Fruit fly (Drosophila melanogaster) whole organism, embryonic: ENCODE measurements around the gene drongo.

Source experiments
- Adf1 ChIP-seq: fragments of 200-800 bp; sonication (Bioruptor generic); IDR thresholded peaks from 2 replicates; pipeline ENCODE4 v1.3.6; 2022; ENCODE audit warnings: missing biosample characterization, missing genetic modification characterization
- Asciz ChIP-seq: fragments of 200-800 bp; sonication (Bioruptor generic); optimal IDR thresholded peaks from 2 replicates; lab custom pipeline; 2017; ENCODE audit warnings: missing biosample characterization, mild to moderate bottlenecking, missing genetic modification characterization, missing genetic modification reagents
- BtbVII ChIP-seq: fragments of 200-800 bp; sonication (Bioruptor generic); optimal IDR thresholded peaks from 3 replicates; lab custom pipeline; 2017; ENCODE audit warnings: missing biosample characterization, mild to moderate bottlenecking, missing genetic modification characterization
- C15 ChIP-seq: fragments of 200-800 bp; sonication (Bioruptor generic); IDR thresholded peaks from 3 replicates; pipeline ENCODE4 v1.3.6; 2022; ENCODE audit warnings: missing biosample characterization, missing genetic modification characterization
- CG10565 ChIP-seq: fragments of 200-800 bp; sonication (Bioruptor generic); optimal IDR thresholded peaks from 3 replicates; lab custom pipeline; 2016; ENCODE audit warnings: missing biosample characterization, mild to moderate bottlenecking, missing genetic modification characterization
- CG12071 ChIP-seq: fragments of 200-800 bp; sonication (Bioruptor generic); optimal IDR thresholded peaks from 3 replicates; lab custom pipeline; 2018; ENCODE audit warnings: missing biosample characterization, mild to moderate bottlenecking, missing genetic modification characterization
- CG14441 ChIP-seq: fragments of 200-800 bp; sonication (Bioruptor generic); IDR thresholded peaks from 2 replicates; pipeline ENCODE4 v1.3.6; 2022; ENCODE audit warnings: missing biosample characterization, missing genetic modification characterization
- CG1603 ChIP-seq: fragments of 200-800 bp; sonication (Bioruptor generic); optimal IDR thresholded peaks from 2 replicates; lab custom pipeline; 2019; ENCODE audit warnings: missing biosample characterization, mild to moderate bottlenecking, missing genetic modification characterization, moderate library complexity
- CG17359 ChIP-seq: fragments of 200-800 bp; sonication (Bioruptor generic); optimal IDR thresholded peaks from 3 replicates; lab custom pipeline; 2018; ENCODE audit warnings: missing biosample characterization, mild to moderate bottlenecking, missing genetic modification characterization, moderate library complexity
- CG17829 ChIP-seq: fragments of 200-800 bp; optimal IDR thresholded peaks from 2 replicates; lab custom pipeline; 2019; ENCODE audit warnings: missing biosample characterization, mild to moderate bottlenecking, missing genetic modification characterization, moderate library complexity
- CG18599 ChIP-seq: fragments of 200-800 bp; sonication (Bioruptor generic); optimal IDR thresholded peaks from 3 replicates; lab custom pipeline; 2017; ENCODE audit warnings: missing biosample characterization, missing genetic modification characterization, mild to moderate bottlenecking, moderate library complexity, missing genetic modification reagents
- CG18764 ChIP-seq: fragments of 200-800 bp; sonication (Bioruptor generic); optimal IDR thresholded peaks from 3 replicates; lab custom pipeline; 2016; ENCODE audit warnings: missing biosample characterization, missing genetic modification characterization
- CG2116 ChIP-seq: fragments of 200-800 bp; sonication (Bioruptor generic); optimal IDR thresholded peaks from 3 replicates; lab custom pipeline; 2018; ENCODE audit warnings: missing biosample characterization, mild to moderate bottlenecking, missing genetic modification characterization
- CG2120 ChIP-seq: fragments of 200-800 bp; sonication (Bioruptor generic); optimal IDR thresholded peaks from 3 replicates; lab custom pipeline; 2016; ENCODE audit warnings: missing biosample characterization, missing genetic modification characterization
- CG30020 ChIP-seq: fragments of 200-800 bp; optimal IDR thresholded peaks from 2 replicates; lab custom pipeline; 2019; ENCODE audit warnings: missing biosample characterization, mild to moderate bottlenecking, missing genetic modification characterization, moderate library complexity
- CG34376 ChIP-seq: fragments of 200-800 bp; sonication (Bioruptor generic); optimal IDR thresholded peaks from 2 replicates; lab custom pipeline; 2018; ENCODE audit warnings: missing biosample characterization, mild to moderate bottlenecking, missing genetic modification characterization
- CG34422 ChIP-seq: fragments of 200-800 bp; sonication (Bioruptor generic); IDR thresholded peaks from 3 replicates; pipeline ENCODE4 v1.3.6; 2022; ENCODE audit warnings: missing biosample characterization, missing genetic modification characterization
- CG3838 ChIP-seq: fragments of 200-800 bp; sonication (Bioruptor generic); optimal IDR thresholded peaks from 3 replicates; lab custom pipeline; 2016; ENCODE audit warnings: missing biosample characterization, missing genetic modification characterization
- CG43689 ChIP-seq: fragments of 200-800 bp; sonication (Bioruptor generic); IDR thresholded peaks from 2 replicates; pipeline ENCODE4 v1.3.6; 2022; ENCODE audit warnings: missing biosample characterization, missing genetic modification characterization
- CG6765 ChIP-seq: fragments of 200-800 bp; sonication (Bioruptor generic); optimal IDR thresholded peaks from 3 replicates; lab custom pipeline; 2017; ENCODE audit warnings: missing biosample characterization, mild to moderate bottlenecking, missing genetic modification characterization
- CG7357 ChIP-seq: fragments of 200-800 bp; sonication (Bioruptor generic); IDR thresholded peaks from 3 replicates; pipeline ENCODE4 v1.3.6; 2022; ENCODE audit warnings: missing biosample characterization, missing genetic modification characterization
- CG7556 ChIP-seq: fragments of 200-800 bp; sonication (Bioruptor generic); optimal IDR thresholded peaks from 2 replicates; lab custom pipeline; 2017; ENCODE audit warnings: missing biosample characterization, mild to moderate bottlenecking, missing genetic modification characterization
- CG8290 ChIP-seq, 3 experiments: fragments of 200-800 bp; sonication (Bioruptor generic); optimal IDR thresholded peaks; 2 replicates each; lab custom pipeline; 2016 to 2019; ENCODE audit warnings: missing biosample characterization in 3 of 3, missing genetic modification characterization in 3 of 3, mild to moderate bottlenecking in 2 of 3, moderate library complexity in 1 of 3
- CG8388 ChIP-seq: fragments of 200-800 bp; sonication (Bioruptor generic); optimal IDR thresholded peaks from 2 replicates; lab custom pipeline; 2019; ENCODE audit warnings: missing biosample characterization, mild to moderate bottlenecking, missing genetic modification characterization, moderate library complexity
- CrebB ChIP-seq: fragments of 200-800 bp; sonication (Bioruptor generic); optimal IDR thresholded peaks from 3 replicates; lab custom pipeline; 2018; ENCODE audit warnings: missing biosample characterization, mild to moderate bottlenecking, missing genetic modification characterization
- Dp ChIP-seq: fragments of 200-800 bp; sonication (Bioruptor generic); optimal IDR thresholded peaks from 2 replicates; lab custom pipeline; 2018; ENCODE audit warnings: missing biosample characterization, mild to moderate bottlenecking, missing genetic modification characterization, moderate library complexity
- Eip74EF ChIP-seq, 2 experiments: fragments of 200-800 bp in 1 of 2; fragments of >200 bp in 1 of 2; sonication (Bioruptor generic) in 1 of 2; optimal IDR thresholded peaks; 2 replicates each; lab custom pipeline; 2017 to 2019; ENCODE audit warnings: missing biosample characterization in 2 of 2, missing genetic modification characterization in 2 of 2, mild to moderate bottlenecking in 1 of 2, moderate library complexity in 1 of 2
- Hey ChIP-seq: fragments of 200-800 bp; sonication (Bioruptor generic); optimal IDR thresholded peaks from 3 replicates; lab custom pipeline; 2018; ENCODE audit warnings: missing biosample characterization, mild to moderate bottlenecking, missing genetic modification characterization
- Hmr ChIP-seq: fragments of 200-800 bp; sonication (Bioruptor generic); optimal IDR thresholded peaks from 3 replicates; lab custom pipeline; 2017; ENCODE audit warnings: mild to moderate bottlenecking, missing biosample characterization, missing genetic modification reagents, missing genetic modification characterization
- Lhr ChIP-seq: fragments of 200-800 bp; sonication (Bioruptor generic); optimal IDR thresholded peaks from 3 replicates; lab custom pipeline; 2017; ENCODE audit warnings: mild to moderate bottlenecking, missing biosample characterization, missing genetic modification reagents, missing genetic modification characterization
- NK7.1 ChIP-seq: fragments of 200-800 bp; sonication (Bioruptor generic); optimal IDR thresholded peaks from 3 replicates; lab custom pipeline; 2016; ENCODE audit warnings: missing biosample characterization, missing genetic modification characterization
- Ravus ChIP-seq: fragments of 200-800 bp; sonication (Bioruptor generic); IDR thresholded peaks from 2 replicates; pipeline ENCODE4 v1.3.6; 2022; ENCODE audit warnings: missing biosample characterization, missing genetic modification characterization
- Vsx1 ChIP-seq: fragments of 200-800 bp; sonication (Bioruptor generic); optimal IDR thresholded peaks from 2 replicates; lab custom pipeline; 2017; ENCODE audit warnings: missing biosample characterization, mild to moderate bottlenecking, missing genetic modification characterization, missing genetic modification reagents
- Xbp1 ChIP-seq: fragments of 200-800 bp; sonication (Bioruptor generic); optimal IDR thresholded peaks from 3 replicates; lab custom pipeline; 2016; ENCODE audit warnings: missing biosample characterization, mild to moderate bottlenecking, missing genetic modification characterization
- Xrp1 ChIP-seq: fragments of 200-800 bp; sonication (Bioruptor generic); IDR thresholded peaks from 2 replicates; pipeline ENCODE4 v1.3.6; 2022; ENCODE audit warnings: missing biosample characterization, missing genetic modification characterization
- bsh ChIP-seq, 2 experiments: fragments of 200-800 bp; sonication (Bioruptor generic); optimal IDR thresholded peaks; 2 replicates each; lab custom pipeline; 2017 to 2018; ENCODE audit warnings: mild to moderate bottlenecking in 2 of 2, missing biosample characterization in 2 of 2, missing genetic modification characterization in 2 of 2, moderate library complexity in 1 of 2
- dm ChIP-seq: fragments of 200-800 bp; sonication (Bioruptor generic); optimal IDR thresholded peaks from 3 replicates; lab custom pipeline; 2016; ENCODE audit warnings: missing biosample characterization, missing genetic modification characterization
- eyg ChIP-seq: fragments of 200-800 bp; sonication (Bioruptor generic); optimal IDR thresholded peaks from 3 replicates; lab custom pipeline; 2016; ENCODE audit warnings: missing biosample characterization, missing genetic modification characterization
- gem ChIP-seq: fragments of 200-800 bp; sonication (Bioruptor generic); optimal IDR thresholded peaks from 2 replicates; lab custom pipeline; 2019; ENCODE audit warnings: missing biosample characterization, mild to moderate bottlenecking, missing genetic modification characterization, moderate library complexity
- insv ChIP-seq, 2 experiments: fragments of 200-800 bp; sonication (Bioruptor generic); optimal IDR thresholded peaks; 3 replicates each; lab custom pipeline; 2016 to 2018; ENCODE audit warnings: missing biosample characterization in 2 of 2, missing genetic modification characterization in 2 of 2
- nom ChIP-seq: fragments of 200-800 bp; sonication (Bioruptor generic); optimal IDR thresholded peaks from 2 replicates; lab custom pipeline; 2017; ENCODE audit warnings: missing biosample characterization, missing genetic modification characterization, mild to moderate bottlenecking, moderate library complexity, missing genetic modification reagents
- oc ChIP-seq: fragments of 200-800 bp; sonication (Bioruptor generic); optimal IDR thresholded peaks from 2 replicates; lab custom pipeline; 2018; ENCODE audit warnings: missing biosample characterization, mild to moderate bottlenecking, missing genetic modification characterization, moderate library complexity
- onecut ChIP-seq: fragments of 200-800 bp; sonication (Bioruptor generic); IDR thresholded peaks from 2 replicates; pipeline ENCODE4 v1.3.6; 2022; ENCODE audit warnings: missing biosample characterization, missing genetic modification characterization
- salm ChIP-seq: fragments of 200-800 bp; sonication (Bioruptor generic); optimal IDR thresholded peaks from 2 replicates; lab custom pipeline; 2018; ENCODE audit warnings: missing biosample characterization, mild to moderate bottlenecking, missing genetic modification characterization
- seq ChIP-seq: fragments of 200-800 bp; sonication (Bioruptor generic); IDR thresholded peaks from 2 replicates; pipeline ENCODE4 v1.3.6; 2022; ENCODE audit warnings: missing biosample characterization, missing genetic modification characterization
- slp2 ChIP-seq: fragments of 200-800 bp; sonication (Bioruptor generic); optimal IDR thresholded peaks from 2 replicates; lab custom pipeline; 2016; ENCODE audit warnings: missing biosample characterization, missing genetic modification characterization
- tin ChIP-seq: fragments of 200-800 bp; sonication (Bioruptor generic); optimal IDR thresholded peaks from 3 replicates; lab custom pipeline; 2016; ENCODE audit warnings: missing biosample characterization, missing genetic modification characterization
- unc-4 ChIP-seq: fragments of 200-800 bp; sonication (Bioruptor generic); IDR thresholded peaks from 2 replicates; pipeline ENCODE4 v1.3.6; 2022; ENCODE audit warnings: missing biosample characterization, missing genetic modification characterization; ENCODE audit not compliant: partially characterized antibody

The drongo gene

DNA sequence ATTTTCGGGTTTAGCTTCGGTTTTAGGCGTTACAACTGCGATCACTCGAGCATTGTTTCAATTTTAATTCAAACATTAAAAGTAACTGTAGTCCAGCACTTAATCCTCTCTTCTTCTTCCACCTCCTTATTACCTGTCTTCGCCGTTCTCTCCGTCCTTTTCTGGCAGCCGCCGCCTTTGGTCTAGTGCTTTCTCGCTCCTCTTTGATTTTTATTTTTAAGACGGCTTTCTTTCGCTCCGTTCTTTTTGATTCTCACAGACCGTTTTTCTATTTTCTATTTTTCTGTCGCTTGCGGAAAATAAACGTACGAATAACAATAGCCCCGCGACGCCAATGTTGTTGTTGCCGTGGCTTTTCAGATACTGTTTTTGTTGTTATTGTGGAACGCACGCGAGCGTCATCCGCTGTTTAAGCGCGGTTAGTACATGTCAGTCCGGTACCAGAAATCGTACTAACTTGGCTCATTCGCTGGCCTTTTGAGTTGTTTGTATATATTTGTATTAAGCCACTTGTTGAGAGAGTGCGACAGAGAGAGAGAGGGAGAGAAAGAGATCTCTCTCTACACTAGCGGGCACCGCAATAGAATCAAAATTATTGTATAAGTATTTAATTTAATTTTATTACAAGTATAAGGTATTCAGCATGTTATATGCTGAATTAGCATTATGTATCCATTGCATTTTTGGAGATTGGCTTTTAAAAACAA, 17.2 kb upstream of the drongo start, which contains the start of gene aru (continued):
- TF ChIP-seq CG17829 (tag; lab: Kevin White, UChicago), result peak; percentile 33
- peak in 1 of 2 experiments; percentile 49 for TF ChIP-seq bsh (GFP tag; optimal IDR thresholded peaks at IDR 0.05; lab: Kevin White, UChicago)
- TF ChIP-seq gem (tag; lab: Kevin White, UChicago), result peak; percentile 61
- no peak for TF ChIP-seq CG7357
- TF ChIP-seq CG12071 (GFP tag; lab: Kevin White, UChicago), result peak; percentile 0
- peak; percentile 10 for TF ChIP-seq CG8388 (GFP tag; lab: Kevin White, UChicago)
- TF ChIP-seq tin (GFP tag; lab: Kevin White, UChicago), result peak; percentile 7
- peak; percentile 49; the same call in 1 of the 3 replicates for TF ChIP-seq CG34422
- TF ChIP-seq CG17359 (tag; lab: Kevin White, UChicago), result peak; percentile 51
- peak; percentile 17 for TF ChIP-seq CG18599 (GFP tag; lab: Kevin White, UChicago)
- no peak for TF ChIP-seq Lhr (GFP tag; lab: Kevin White, UChicago)
- TF ChIP-seq Vsx1 (GFP tag; lab: Kevin White, UChicago), result peak; percentile 9
- TF ChIP-seq Ravus (GFP tag; lab: Robert Waterston, UW), result no peak
- no peak for TF ChIP-seq dm
- TF ChIP-seq Hmr (GFP tag; lab: Kevin White, UChicago), result peak; percentile 51
- no peak for TF ChIP-seq CrebB
- no peak for TF ChIP-seq CG10565 (GFP tag; lab: Kevin White, UChicago)
- TF ChIP-seq BtbVII (GFP tag; lab: Kevin White, UChicago), result peak; percentile 62
- no peak for TF ChIP-seq CG18764 (GFP tag; lab: Kevin White, UChicago)
- TF ChIP-seq seq, result 0 out of 2 replicates have a peak, but pooled peaks have one; percentile 15
- TF ChIP-seq Xrp1, result peak; percentile 30; the same call in 1 of the 2 replicates
- TF ChIP-seq insv (GFP tag; optimal IDR thresholded peaks at IDR 0.05; lab: Kevin White, UChicago), result peak in 1 of 2 experiments; percentile 4
- 0 out of 2 replicates have a peak, but pooled peaks have one; percentile 13 for TF ChIP-seq unc-4 (GFP tag; lab: Robert Waterston, UW)
- TF ChIP-seq CG2120 (GFP tag; lab: Kevin White, UChicago), result no peak
- TF ChIP-seq CG43689 (GFP tag; lab: Robert Waterston, UW), result no peak
- no peak for TF ChIP-seq eyg (GFP tag; lab: Kevin White, UChicago)
- TF ChIP-seq onecut (GFP tag; lab: Robert Waterston, UW), result no peak
- TF ChIP-seq CG1603, result peak; percentile 28
- no peak for TF ChIP-seq CG3838
- no peak for TF ChIP-seq C15 (GFP tag; lab: Robert Waterston, UW)
- no peak for TF ChIP-seq slp2
- TF ChIP-seq CG34376 (GFP tag; lab: Kevin White, UChicago), result peak; percentile 37
- peak; percentile 65 for TF ChIP-seq Asciz
- TF ChIP-seq Dp (GFP tag; lab: Kevin White, UChicago), result no peak
- TF ChIP-seq CG30020 (tag; lab: Kevin White, UChicago), result no peak
- peak; percentile 55 for TF ChIP-seq CG6765
- TF ChIP-seq Adf1 (GFP tag; lab: Robert Waterston, UW), result no peak
- no peak for TF ChIP-seq CG14441
- TF ChIP-seq Xbp1 (GFP tag; lab: Kevin White, UChicago), result peak; percentile 12
- no peak for TF ChIP-seq Hey
- no peak for TF ChIP-seq salm (tag; lab: Kevin White, UChicago)
- peak; percentile 29 for TF ChIP-seq CG7556 (GFP tag; lab: Kevin White, UChicago)
- peak; percentile 64 for TF ChIP-seq nom (GFP tag; lab: Kevin White, UChicago)
- peak; percentile 75 for TF ChIP-seq oc
- TF ChIP-seq CG2116, result no peak
- no peak for TF ChIP-seq CG8290 (GFP tag; optimal IDR thresholded peaks at IDR 0.05; lab: Kevin White, UChicago)
- peak in 1 of 2 experiments; percentile 42 for TF ChIP-seq CG8290 (tag; optimal IDR thresholded peaks at IDR 0.05; lab: Kevin White, UChicago)
- no peak for TF ChIP-seq NK7.1
- TF ChIP-seq Eip74EF (GFP tag; optimal IDR thresholded peaks at IDR 0.05; lab: Kevin White, UChicago), result peak in 1 of 2 experiments; percentile 31
